Fruit fly (Drosophila melanogaster): ENCODE measurements around the gene gammaTub23C.

The gammaTub23C gene

dm6 chr2L:2924266-2924801, 48.4 kb upstream of the gammaTub23C start (continued):
- peak; percentile 80 for TF ChIP-seq pdm3 (GFP tag; optimal IDR thresholded peaks at IDR 0.05)
- no peak for TF ChIP-seq Sox15 (GFP tag; optimal IDR thresholded peaks at IDR 0.05)
- peak; percentile 75 for TF ChIP-seq CG7368 (GFP tag; optimal IDR thresholded peaks at IDR 0.05)
- TF ChIP-seq vri (GFP tag; optimal IDR thresholded peaks at IDR 0.05): peak; percentile 95
- peak; percentile 21 for TF ChIP-seq fkh (GFP tag; optimal IDR thresholded peaks at IDR 0.05)
- peak; percentile 92 for TF ChIP-seq CG1621 (tag; optimal IDR thresholded peaks at IDR 0.05)
- TF ChIP-seq CG8632 (GFP tag; optimal IDR thresholded peaks at IDR 0.05): peak; percentile 85
- TF ChIP-seq CG6792 (GFP tag; optimal IDR thresholded peaks at IDR 0.05): peak; percentile 62
- TF ChIP-seq Eip93F (GFP tag; optimal IDR thresholded peaks at IDR 0.05): peak; percentile 84
- peak; percentile 10 for TF ChIP-seq Blimp-1 (GFP tag; optimal IDR thresholded peaks at IDR 0.05)
- peak; percentile 62; the same call in 1 of the 2 replicates for TF ChIP-seq CG11294 (GFP tag; IDR thresholded peaks at IDR 0.05)
- TF ChIP-seq Hr39 (GFP tag; optimal IDR thresholded peaks at IDR 0.05): no peak
- TF ChIP-seq Met (GFP tag; optimal IDR thresholded peaks at IDR 0.05): peak; percentile 59
- TF ChIP-seq acj6 (GFP tag; optimal IDR thresholded peaks at IDR 0.05): peak; percentile 63

dm6 chr2L:2930646-2931045, 42.0 kb upstream of the gammaTub23C start:
- TF ChIP-seq CG15336 (GFP tag; IDR thresholded peaks at IDR 0.05): no peak
- TF ChIP-seq esn (GFP tag; optimal IDR thresholded peaks at IDR 0.05): no peak
- no peak for TF ChIP-seq CG16779 (tag; optimal IDR thresholded peaks at IDR 0.05)
- TF ChIP-seq Hr4 (GFP tag; optimal IDR thresholded peaks at IDR 0.05): no peak
- TF ChIP-seq fd59A (GFP tag; optimal IDR thresholded peaks at IDR 0.05): no peak

DNA sequence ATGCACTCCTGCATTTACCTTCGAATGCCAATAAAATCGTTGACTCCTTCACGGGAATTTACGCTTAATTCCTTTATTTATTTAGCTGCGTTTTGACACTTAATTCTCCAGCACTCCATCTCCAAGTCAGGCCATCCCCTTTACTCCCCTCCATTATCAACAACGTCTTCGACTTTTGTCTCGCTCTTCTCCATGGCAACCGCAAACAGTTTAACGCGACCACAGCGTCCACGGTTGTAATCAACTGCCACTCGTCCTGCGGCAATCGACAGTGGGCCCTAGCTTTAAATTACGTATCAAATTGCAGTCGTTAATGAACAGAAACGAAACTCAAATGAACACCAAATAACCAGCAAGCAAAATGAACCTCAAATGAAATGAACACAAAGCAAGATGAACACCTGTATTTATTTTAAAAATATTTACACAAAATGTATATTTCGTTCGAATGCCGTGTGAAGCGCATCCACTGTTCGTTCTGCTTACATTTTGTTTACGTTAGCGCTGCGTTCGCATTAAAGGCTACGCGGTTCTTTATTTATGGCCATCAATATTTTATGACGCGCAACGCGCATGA, 41.0 kb upstream of the gammaTub23C start:
- TF ChIP-seq dac (GFP tag; optimal IDR thresholded peaks at IDR 0.05): no peak
- TF ChIP-seq CG3032 (tag; optimal IDR thresholded peaks at IDR 0.05): peak; percentile 75
- TF ChIP-seq topi (GFP tag; optimal IDR thresholded peaks at IDR 0.05): peak; percentile 74
- peak; percentile 5 for TF ChIP-seq CG8319 (GFP tag; optimal IDR thresholded peaks at IDR 0.05)
- TF ChIP-seq esn (GFP tag; optimal IDR thresholded peaks at IDR 0.05): peak; percentile 70
- no peak for TF ChIP-seq CG15336 (GFP tag; IDR thresholded peaks at IDR 0.05)
- peak; percentile 27 to 64 for TF ChIP-seq salr (GFP tag; optimal IDR thresholded peaks at IDR 0.05)
- TF ChIP-seq CG6854 (GFP tag; optimal IDR thresholded peaks at IDR 0.05): no peak
- TF ChIP-seq cyc (GFP tag; optimal IDR thresholded peaks at IDR 0.05): peak; percentile 31
- no peak for TF ChIP-seq vri (GFP tag; optimal IDR thresholded peaks at IDR 0.05)
- peak; percentile 43 for TF ChIP-seq OdsH (GFP tag; optimal IDR thresholded peaks at IDR 0.05)
- no peak for TF ChIP-seq Hr4 (GFP tag; optimal IDR thresholded peaks at IDR 0.05)
- TF ChIP-seq dsx (GFP tag; optimal IDR thresholded peaks at IDR 0.05; ENCODE audit: poor library complexity, severe bottlenecking): peak; percentile 87
- TF ChIP-seq CG1621 (tag; optimal IDR thresholded peaks at IDR 0.05): peak; percentile 81
- peak; percentile 66 for TF ChIP-seq achi (GFP tag; optimal IDR thresholded peaks at IDR 0.05)
- TF ChIP-seq fd59A (GFP tag; optimal IDR thresholded peaks at IDR 0.05): peak; percentile 73
- TF ChIP-seq fkh (GFP tag; optimal IDR thresholded peaks at IDR 0.05): peak; percentile 32
- TF ChIP-seq Blimp-1 (GFP tag; optimal IDR thresholded peaks at IDR 0.05): peak; percentile 10
- TF ChIP-seq Hr38 (GFP tag; optimal IDR thresholded peaks at IDR 0.05): no peak
- peak; percentile 80 for TF ChIP-seq Eip75B (GFP tag; optimal IDR thresholded peaks at IDR 0.05)
- TF ChIP-seq lz (GFP tag; optimal IDR thresholded peaks at IDR 0.05): peak; percentile 69
- TF ChIP-seq Lpt (GFP tag; optimal IDR thresholded peaks at IDR 0.05): no peak
- peak; percentile 83 for TF ChIP-seq Ets96B (tag; optimal IDR thresholded peaks at IDR 0.05)
- TF ChIP-seq net (GFP tag; optimal IDR thresholded peaks at IDR 0.05): no peak
- peak; percentile 72 for TF ChIP-seq CG34406 (GFP tag; optimal IDR thresholded peaks at IDR 0.05)
- TF ChIP-seq CG9139 (GFP tag; optimal IDR thresholded peaks at IDR 0.05): peak; percentile 52
- peak; percentile 53 for TF ChIP-seq acj6 (GFP tag; optimal IDR thresholded peaks at IDR 0.05)
- TF ChIP-seq CG6163 (GFP tag; IDR thresholded peaks at IDR 0.05): peak; percentile 59; the same call in 1 of the 3 replicates
- TF ChIP-seq CG8632 (GFP tag; optimal IDR thresholded peaks at IDR 0.05): peak; percentile 49
- TF ChIP-seq CG6808 (GFP tag; optimal IDR thresholded peaks at IDR 0.05): peak; percentile 79
- TF ChIP-seq Ets21C (GFP tag; optimal IDR thresholded peaks at IDR 0.05): no peak
- TF ChIP-seq CG31627 (GFP tag; optimal IDR thresholded peaks at IDR 0.05): peak; percentile 29
- TF ChIP-seq CG10669 (GFP tag; optimal IDR thresholded peaks at IDR 0.05): peak; percentile 82
- no peak for TF ChIP-seq fd85E (GFP tag; optimal IDR thresholded peaks at IDR 0.05)
- peak; percentile 80 for TF ChIP-seq svp (GFP tag)
- no peak for TF ChIP-seq eg (GFP tag; IDR thresholded peaks at IDR 0.05)
- peak; percentile 72 for TF ChIP-seq Met (GFP tag; optimal IDR thresholded peaks at IDR 0.05)
- TF ChIP-seq CG11902 (GFP tag; optimal IDR thresholded peaks at IDR 0.05): peak; percentile 21

Data from whole organism, prepupa.